Worm (Caenorhabditis elegans): ENCODE data around the gene clic-1.
A peak's percentile ranks its signal among the peaks of the same experiment; 100 is the strongest.

The clic-1 gene

ce11 chrV:7730488-7730887 is 4.2 kb downstream of the clic-1 start:
- TF ChIP-seq unc-39 (tag; optimal IDR thresholded peaks at IDR 0.05) (no peak), bed-3 (GFP tag; optimal IDR thresholded peaks at IDR 0.05) (no peak), pha-4 (tag; optimal IDR thresholded peaks at IDR 0.05) (no peak), lin-32 (GFP tag; optimal IDR thresholded peaks at IDR 0.05) (no peak), ceh-43 (GFP tag; optimal IDR thresholded peaks at IDR 0.05) (no peak), unc-120 (tag; optimal IDR thresholded peaks at IDR 0.05; ENCODE audit: poor library complexity, severe bottlenecking) (no peak), elt-1 (tag; optimal IDR thresholded peaks at IDR 0.05; ENCODE audit: borderline replicate concordance, insufficient read depth) (no peak), ces-1 (GFP tag; optimal IDR thresholded peaks at IDR 0.05) (no peak), nhr-28 (tag; optimal IDR thresholded peaks at IDR 0.05) (no peak), tbx-8 (GFP tag; optimal IDR thresholded peaks at IDR 0.05) (no peak), ceh-39 (tag; optimal IDR thresholded peaks at IDR 0.05) (no peak), sptf-1 (tag; optimal IDR thresholded peaks at IDR 0.05) (peak; percentile 34), ceh-83 (GFP tag; optimal IDR thresholded peaks at IDR 0.05) (peak; percentile 21), elt-3 (tag; optimal IDR thresholded peaks at IDR 0.05) (no peak), drap-1 (GFP tag; optimal IDR thresholded peaks at IDR 0.05) (peak; percentile 5), cnd-1 (tag; optimal IDR thresholded peaks at IDR 0.05) (no peak), unc-62 (GFP tag; optimal IDR thresholded peaks at IDR 0.05) (no peak), mls-2 (tag; optimal IDR thresholded peaks at IDR 0.05) (peak; percentile 39), hlh-1 (tag; optimal IDR thresholded peaks at IDR 0.05) (no peak)

- TF ChIP-seq nhr-76 (tag; optimal IDR thresholded peaks at IDR 0.05): no peak
- no peak for TF ChIP-seq elt-1 (tag; optimal IDR thresholded peaks at IDR 0.05; ENCODE audit: borderline replicate concordance, insufficient read depth)
- no peak for TF ChIP-seq lin-32 (GFP tag; optimal IDR thresholded peaks at IDR 0.05)
- no peak for TF ChIP-seq unc-120 (tag; optimal IDR thresholded peaks at IDR 0.05; ENCODE audit: poor library complexity, severe bottlenecking)
- TF ChIP-seq pha-4 (tag; optimal IDR thresholded peaks at IDR 0.05): no peak
- no peak for TF ChIP-seq nhr-237 (tag; optimal IDR thresholded peaks at IDR 0.05)
- no peak for TF ChIP-seq sptf-1 (tag; optimal IDR thresholded peaks at IDR 0.05)
- TF ChIP-seq drap-1 (GFP tag; optimal IDR thresholded peaks at IDR 0.05): no peak
- TF ChIP-seq zip-8 (tag; optimal IDR thresholded peaks at IDR 0.05): no peak
These were observed 6.1 kb downstream of the clic-1 start, which contains the start of gene Y97E10C.1 for ce11 chrV:7728679-7729027. TSS of gene Y97E10C.1 (plus strand) at chrV:7728879.

ce11 chrV:7728003-7728678 is 6.6 kb downstream of the clic-1 start:
- TF ChIP-seq mls-2 (tag; optimal IDR thresholded peaks at IDR 0.05) (peak; percentile 58), blmp-1 (tag; optimal IDR thresholded peaks at IDR 0.05) (peak; percentile 50), pha-4 (tag; optimal IDR thresholded peaks at IDR 0.05) (peak; percentile 16), mab-5 (tag; optimal IDR thresholded peaks at IDR 0.05) (peak; percentile 49), ces-1 (GFP tag; optimal IDR thresholded peaks at IDR 0.05) (peak; percentile 93), elt-1 (tag; optimal IDR thresholded peaks at IDR 0.05; ENCODE audit: borderline replicate concordance, insufficient read depth) (no peak), unc-120 (tag; optimal IDR thresholded peaks at IDR 0.05; ENCODE audit: poor library complexity, severe bottlenecking) (peak; percentile 97), lin-32 (GFP tag; optimal IDR thresholded peaks at IDR 0.05) (no peak), sptf-1 (tag; optimal IDR thresholded peaks at IDR 0.05) (peak; percentile 12), lsy-2 (tag; optimal IDR thresholded peaks at IDR 0.05) (peak; percentile 5), drap-1 (GFP tag; optimal IDR thresholded peaks at IDR 0.05) (no peak), ham-2 (GFP tag; optimal IDR thresholded peaks at IDR 0.05) (peak; percentile 64)

- TF ChIP-seq snpc-4 (tag; optimal IDR thresholded peaks at IDR 0.05) (no peak), nhr-2 (tag; optimal IDR thresholded peaks at IDR 0.05) (no peak), nhr-76 (tag; optimal IDR thresholded peaks at IDR 0.05) (no peak), mls-2 (tag; optimal IDR thresholded peaks at IDR 0.05) (no peak), elt-1 (tag; optimal IDR thresholded peaks at IDR 0.05; ENCODE audit: borderline replicate concordance, insufficient read depth) (no peak), nhr-28 (tag; optimal IDR thresholded peaks at IDR 0.05) (no peak), ceh-39 (tag; optimal IDR thresholded peaks at IDR 0.05) (no peak), blmp-1 (tag; optimal IDR thresholded peaks at IDR 0.05) (no peak), lin-13 (tag; optimal IDR thresholded peaks at IDR 0.05) (no peak), ham-2 (GFP tag; optimal IDR thresholded peaks at IDR 0.05) (no peak), tbx-8 (GFP tag; optimal IDR thresholded peaks at IDR 0.05) (no peak), pha-4 (tag; optimal IDR thresholded peaks at IDR 0.05) (no peak), flh-1 (GFP tag; optimal IDR thresholded peaks at IDR 0.05) (no peak)
These were observed 7.8 kb downstream of the clic-1 start for ce11 chrV:7726927-7727326.

- TF ChIP-seq zip-8 (tag; optimal IDR thresholded peaks at IDR 0.05): peak; percentile 68
- no peak for TF ChIP-seq ceh-39 (tag; optimal IDR thresholded peaks at IDR 0.05)
These were observed 8.5 kb downstream of the clic-1 start for ce11 chrV:7726202-7726601.
